Worm (Caenorhabditis elegans) whole organism, young adult: Measurements from ENCODE around the gene C40C9.4.

Experiments
- B0261.1 ChIP-seq: sonication (generic microtip); optimal IDR thresholded peaks from 2 replicates; lab custom pipeline; 2016; ENCODE audit warnings: mild to moderate bottlenecking, missing genetic modification characterization, moderate library complexity, missing compliant biosample characterization
- C06A6.2 ChIP-seq: fragments of 200-800 bp; sonication (Bioruptor generic); conservative IDR thresholded peaks from 2 replicates; pipeline ENCODE4 v1.3.6; 2022; ENCODE audit warnings: missing genetic modification characterization, missing compliant biosample characterization
- D2030.7 ChIP-seq: fragments of 200-800 bp; sonication (Bioruptor generic); IDR thresholded peaks from 2 replicates; pipeline ENCODE4 v1.3.6; 2022; ENCODE audit warnings: missing genetic modification reagents, missing genetic modification characterization, missing compliant biosample characterization
- F39B2.1 ChIP-seq: fragments of 200-800 bp; sonication (Bioruptor generic); IDR thresholded peaks from 2 replicates; pipeline ENCODE4 v1.3.6; 2022; ENCODE audit warnings: missing genetic modification reagents, missing genetic modification characterization, missing compliant biosample characterization
- F57A8.1 ChIP-seq: fragments of 200-800 bp; sonication (Bioruptor generic); optimal IDR thresholded peaks from 2 replicates; lab custom pipeline; 2018; ENCODE audit warnings: mild to moderate bottlenecking, missing genetic modification characterization, moderate library complexity, missing compliant biosample characterization
- T26A5.8 ChIP-seq: sonication (generic microtip); optimal IDR thresholded peaks from 2 replicates; lab custom pipeline; 2016; ENCODE audit warnings: missing genetic modification characterization, missing compliant biosample characterization
- Y53G8AR.9 ChIP-seq: fragments of 200-800 bp; sonication (Bioruptor generic); conservative IDR thresholded peaks from 2 replicates; pipeline ENCODE4 v1.3.6; 2022; ENCODE audit warnings: missing genetic modification reagents, missing genetic modification characterization, missing compliant biosample characterization
- Y79H2A.3 ChIP-seq: fragments of 200-800 bp; sonication (Bioruptor generic); conservative IDR thresholded peaks from 2 replicates; pipeline ENCODE4 v1.3.6; 2022; ENCODE audit warnings: missing genetic modification reagents, missing genetic modification characterization, missing compliant biosample characterization
- akir-1 ChIP-seq: fragments of 200-800 bp; sonication (Bioruptor generic); optimal IDR thresholded peaks from 2 replicates; lab custom pipeline; 2018; ENCODE audit warnings: mild to moderate bottlenecking, missing genetic modification characterization, moderate library complexity, missing compliant biosample characterization
- attf-3 ChIP-seq: fragments of 200-800 bp; sonication (Bioruptor generic); conservative IDR thresholded peaks from 2 replicates; pipeline ENCODE4 v1.3.6; 2022; ENCODE audit warnings: missing genetic modification reagents, missing genetic modification characterization, missing compliant biosample characterization
- attf-5 ChIP-seq: fragments of 200-800 bp; sonication (Bioruptor generic); optimal IDR thresholded peaks from 2 replicates; lab custom pipeline; 2018; ENCODE audit warnings: mild to moderate bottlenecking, missing genetic modification characterization, missing compliant biosample characterization
- attf-6 ChIP-seq: fragments of 200-800 bp; sonication (Bioruptor generic); IDR thresholded peaks from 2 replicates; pipeline ENCODE4 v1.3.6; 2022; ENCODE audit warnings: missing genetic modification reagents, missing genetic modification characterization, missing compliant biosample characterization
- bed-2 ChIP-seq: fragments of 200-800 bp; sonication (Bioruptor generic); IDR thresholded peaks from 2 replicates; pipeline ENCODE4 v1.3.6; 2022; ENCODE audit warnings: missing genetic modification reagents, missing genetic modification characterization, missing compliant biosample characterization
- ccch-3 ChIP-seq: fragments of 200-800 bp; sonication (Bioruptor generic); optimal IDR thresholded peaks from 2 replicates; lab custom pipeline; 2018; ENCODE audit warnings: mild to moderate bottlenecking, missing genetic modification characterization, missing compliant biosample characterization
- ceh-58 ChIP-seq: fragments of 200-800 bp; sonication (Bioruptor generic); IDR thresholded peaks from 2 replicates; pipeline ENCODE4 v1.3.6; 2022; ENCODE audit warnings: missing genetic modification characterization, missing compliant biosample characterization
- ceh-79 ChIP-seq: sonication (generic microtip); optimal IDR thresholded peaks from 2 replicates; lab custom pipeline; 2017; ENCODE audit warnings: mild to moderate bottlenecking, missing genetic modification characterization, missing compliant biosample characterization
- ceh-91 ChIP-seq: fragments of 200-800 bp; sonication (Bioruptor generic); IDR thresholded peaks from 2 replicates; pipeline ENCODE4 v1.3.6; 2022; ENCODE audit warnings: missing genetic modification reagents, missing genetic modification characterization, missing compliant biosample characterization
- dpff-1 ChIP-seq: sonication (generic microtip); optimal IDR thresholded peaks from 2 replicates; lab custom pipeline; 2017; ENCODE audit warnings: mild to moderate bottlenecking, missing genetic modification characterization, missing compliant biosample characterization
- hlh-26 ChIP-seq: fragments of 200-800 bp; sonication (Bioruptor generic); conservative IDR thresholded peaks from 2 replicates; pipeline ENCODE4 v1.3.6; 2022; ENCODE audit warnings: missing genetic modification reagents, missing genetic modification characterization, missing compliant biosample characterization
- hmg-1.2 ChIP-seq: fragments of 200-800 bp; sonication (Bioruptor generic); IDR thresholded peaks from 2 replicates; pipeline ENCODE4 v1.3.6; 2022; ENCODE audit warnings: missing genetic modification reagents, missing genetic modification characterization, missing compliant biosample characterization
- hsf-1 ChIP-seq: fragments of 200-800 bp; sonication (Bioruptor generic); IDR thresholded peaks from 2 replicates; pipeline ENCODE4 v1.3.6; 2022; ENCODE audit warnings: missing genetic modification reagents, missing genetic modification characterization, missing compliant biosample characterization
- lin-40 ChIP-seq: sonication (generic microtip); optimal IDR thresholded peaks from 2 replicates; lab custom pipeline; 2016; ENCODE audit warnings: missing genetic modification characterization, mild to moderate bottlenecking, missing compliant biosample characterization, missing genotype, missing genetic modification reagents
- lsl-1 ChIP-seq: fragments of 200-800 bp; sonication (Bioruptor generic); optimal IDR thresholded peaks from 2 replicates; lab custom pipeline; 2018; ENCODE audit warnings: mild to moderate bottlenecking, missing genetic modification characterization, moderate library complexity, missing compliant biosample characterization
- mcd-1 ChIP-seq: fragments of 200-800 bp; sonication (Bioruptor generic); IDR thresholded peaks from 2 replicates; pipeline ENCODE4 v1.3.6; 2022; ENCODE audit warnings: missing genetic modification reagents, missing genetic modification characterization, missing compliant biosample characterization
- nfya-1 ChIP-seq: sonication (generic microtip); optimal IDR thresholded peaks from 2 replicates; lab custom pipeline; 2017; ENCODE audit warnings: antibody characterized with exemption, missing compliant biosample characterization, missing genetic modification characterization, borderline replicate concordance; ENCODE audit not compliant: insufficient read depth
- nfya-2 ChIP-seq: fragments of 200-800 bp; sonication (Bioruptor generic); IDR thresholded peaks from 2 replicates; pipeline ENCODE4 v1.3.6; 2022; ENCODE audit warnings: missing genetic modification reagents, missing genetic modification characterization, missing compliant biosample characterization
- nfyb-1 ChIP-seq: fragments of 200-800 bp; sonication (Bioruptor generic); IDR thresholded peaks from 2 replicates; pipeline ENCODE4 v1.3.6; 2022; ENCODE audit warnings: missing genetic modification reagents, missing genetic modification characterization, missing compliant biosample characterization
- nhr-179 ChIP-seq: sonication (generic microtip); optimal IDR thresholded peaks from 2 replicates; lab custom pipeline; 2016; ENCODE audit warnings: mild to moderate bottlenecking, missing genetic modification characterization, missing compliant biosample characterization
- pha-4 ChIP-seq: fragments of 150-350 bp; sonication (generic microtip); optimal IDR thresholded peaks from 2 replicates; lab custom pipeline; 2014; ENCODE audit warnings: missing biosample characterization, missing genetic modification reagents, missing genetic modification characterization
- sdz-38 ChIP-seq: sonication (generic microtip); optimal IDR thresholded peaks from 2 replicates; lab custom pipeline; 2016; ENCODE audit warnings: missing genotype, missing genetic modification characterization, missing compliant biosample characterization
- tbx-9 ChIP-seq: sonication (generic microtip); optimal IDR thresholded peaks from 2 replicates; lab custom pipeline; 2016; ENCODE audit warnings: borderline replicate concordance, missing genetic modification characterization, inconsistent platforms, missing compliant biosample characterization
- tlf-1 ChIP-seq: fragments of 200-800 bp; sonication (Bioruptor generic); optimal IDR thresholded peaks from 2 replicates; lab custom pipeline; 2018; ENCODE audit warnings: mild to moderate bottlenecking, missing genetic modification characterization, missing compliant biosample characterization
- unc-130 ChIP-seq: sonication (generic microtip); optimal IDR thresholded peaks from 2 replicates; lab custom pipeline; 2016; ENCODE audit warnings: missing genetic modification reagents, missing genetic modification characterization, missing compliant biosample characterization
- ztf-18 ChIP-seq: sonication (generic microtip); optimal IDR thresholded peaks from 2 replicates; lab custom pipeline; 2016; ENCODE audit warnings: missing genotype, mild to moderate bottlenecking, missing genetic modification characterization, missing compliant biosample characterization
- ztf-25 ChIP-seq: fragments of 200-800 bp; sonication (Bioruptor generic); IDR thresholded peaks from 2 replicates; pipeline ENCODE4 v1.3.6; 2022; ENCODE audit warnings: missing genetic modification reagents, missing genetic modification characterization, missing compliant biosample characterization
- ztf-26 ChIP-seq: sonication (generic microtip); optimal IDR thresholded peaks from 2 replicates; lab custom pipeline; 2017; ENCODE audit warnings: missing genetic modification characterization, missing compliant biosample characterization
- ztf-3 ChIP-seq: fragments of 200-800 bp; sonication (Bioruptor generic); optimal IDR thresholded peaks from 2 replicates; lab custom pipeline; 2018; ENCODE audit warnings: mild to moderate bottlenecking, missing genetic modification characterization, missing compliant biosample characterization

The C40C9.4 gene

DNA sequence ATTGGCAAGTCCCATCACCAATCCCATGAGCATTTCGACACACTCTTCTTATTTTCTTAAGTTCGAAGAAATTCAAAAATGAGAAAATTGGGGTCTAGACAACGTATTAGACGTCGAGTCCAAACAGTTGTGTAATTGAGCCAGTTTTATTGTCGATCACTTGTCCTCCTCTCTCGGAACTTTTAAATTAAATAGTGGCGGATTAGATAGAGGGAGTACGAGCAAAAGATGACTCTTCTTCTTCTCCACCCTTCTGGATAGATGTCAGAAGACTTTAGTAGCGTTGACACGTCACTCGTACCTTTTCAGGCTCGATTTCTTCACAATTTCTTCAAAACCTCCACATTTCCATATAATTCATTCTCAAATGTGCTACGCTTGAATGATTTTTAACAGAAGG lies 35.7 kb upstream of the C40C9.4 start:
- no peak for TF ChIP-seq F39B2.1 (GFP tag; lab: Robert Waterston, UW)
- no peak for TF ChIP-seq mcd-1
- no peak for TF ChIP-seq akir-1 (GFP tag; lab: Kevin White, UChicago)

- no peak for TF ChIP-seq F57A8.1
- TF ChIP-seq ztf-18 (tag; lab: Kevin White, UChicago) = no peak
- no peak for TF ChIP-seq C06A6.2
- no peak for TF ChIP-seq unc-130
- no peak for TF ChIP-seq T26A5.8 (tag; lab: Kevin White, UChicago)
- TF ChIP-seq sdz-38 (tag; lab: Kevin White, UChicago) = no peak
- no peak for TF ChIP-seq nfya-2
- TF ChIP-seq pha-4 (tag; lab: Kevin White, UChicago) = no peak
- TF ChIP-seq Y79H2A.3 = no peak
- TF ChIP-seq lsl-1 (GFP tag; lab: Kevin White, UChicago) = no peak
- no peak for TF ChIP-seq attf-3
- no peak for TF ChIP-seq nfya-1 (tag; lab: Kevin White, UChicago)
Observed at ce11 chrX:13618574-13618973, 32.3 kb upstream of the C40C9.4 start, which contains the start of gene nlp-53. Gene nlp-53, plus strand, starts transcription at chrX:13618874.

DNA sequence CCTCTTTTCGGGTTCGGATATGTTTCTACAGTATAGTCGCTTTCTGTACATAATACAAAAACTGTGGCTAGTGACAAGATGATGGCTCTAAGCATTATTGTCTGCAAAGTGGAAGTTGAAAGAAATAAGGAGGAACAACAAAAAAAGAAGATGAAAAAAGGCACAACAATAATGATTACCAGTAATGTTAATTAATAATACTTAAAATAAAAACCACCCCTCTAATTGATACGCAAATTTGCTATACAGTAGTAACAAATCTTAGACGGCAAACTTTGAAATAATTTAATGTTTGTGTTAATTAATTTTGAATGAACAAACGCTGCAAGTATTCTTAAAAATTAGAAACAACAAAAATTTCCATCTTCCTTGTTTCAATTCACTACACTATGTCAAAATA lies 29.3 kb upstream of the C40C9.4 start, which contains the start of gene Y12A6A.1:
Gene Y12A6A.1, minus strand, starts transcription at position 101 of the 400 bp plus-strand sequence.
- TF ChIP-seq ztf-25 (no peak), ceh-58 (GFP tag; lab: Robert Waterston, UW) (no peak), attf-5 (no peak), ztf-3 (GFP tag; lab: Kevin White, UChicago) (no peak), nfyb-1 (GFP tag; lab: Robert Waterston, UW) (no peak), dpff-1 (no peak), ztf-26 (tag; lab: Kevin White, UChicago) (no peak), attf-6 (no peak), tbx-9 (tag; lab: Kevin White, UChicago) (no peak), B0261.1 (tag; lab: Kevin White, UChicago) (no peak), Y53G8AR.9 (GFP tag; lab: Robert Waterston, UW) (no peak), nhr-179 (tag; lab: Kevin White, UChicago) (no peak), hlh-26 (GFP tag; lab: Robert Waterston, UW) (no peak), bed-2 (no peak), ceh-79 (no peak)
- TF ChIP-seq, all 124 proteins: peak for 0

DNA sequence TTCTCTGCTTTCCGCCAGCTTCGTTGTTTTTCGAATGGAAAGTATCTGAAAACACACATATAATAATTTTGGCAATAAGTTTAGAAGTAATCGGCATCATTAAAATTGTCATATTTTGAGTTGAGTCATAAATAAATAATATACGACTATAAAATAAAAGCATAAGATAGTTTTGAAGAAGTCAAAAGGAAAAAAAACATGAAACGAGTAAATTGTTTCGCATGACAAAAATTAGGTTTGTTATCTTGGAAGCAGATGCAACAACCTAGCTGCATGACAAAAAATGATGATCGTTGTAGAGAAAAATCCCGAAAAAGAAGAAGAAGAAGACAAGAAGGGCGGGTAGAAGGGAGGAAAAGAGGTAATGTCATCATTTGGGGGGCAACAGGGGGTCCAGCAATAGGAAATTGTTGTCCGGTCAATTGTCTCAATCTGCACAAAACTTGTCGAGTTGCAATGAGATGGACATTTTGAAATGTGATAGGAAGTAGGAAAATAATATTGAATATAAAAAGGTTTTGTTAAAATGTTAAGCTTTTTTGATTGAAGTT lies 19.7 kb upstream of the C40C9.4 start, which contains the start of gene nlg-1:
Gene nlg-1, minus strand, starts transcription at position 51 of the 551 bp plus-strand sequence.
- no peak for TF ChIP-seq lin-40 (tag; lab: Kevin White, UChicago)
- no peak for TF ChIP-seq ccch-3 (GFP tag; lab: Kevin White, UChicago)
- TF ChIP-seq ceh-91 (GFP tag; lab: Robert Waterston, UW) = no peak
- TF ChIP-seq tlf-1 (GFP tag; lab: Kevin White, UChicago) = no peak
- TF ChIP-seq hsf-1 (GFP tag; lab: Robert Waterston, UW) = no peak
- no peak for TF ChIP-seq unc-130
- no peak for TF ChIP-seq B0261.1 (tag; lab: Kevin White, UChicago)
- TF ChIP-seq nhr-179 (tag; lab: Kevin White, UChicago) = no peak
- no peak for TF ChIP-seq hmg-1.2 (GFP tag; lab: Robert Waterston, UW)
- TF ChIP-seq D2030.7 (GFP tag; lab: Robert Waterston, UW) = no peak
